Fruit fly (Drosophila melanogaster) whole organism, embryonic: ENCODE measurements around the gene CG33947.

Experiments used
- Abd-B ChIP-seq: fragments of 200-800 bp; sonication (Bioruptor generic); optimal IDR thresholded peaks from 2 replicates; lab custom pipeline; 2018; ENCODE audit warnings: missing biosample characterization, mild to moderate bottlenecking, missing genetic modification characterization, moderate library complexity
- Atf-2 ChIP-seq: fragments of 200-800 bp; sonication (Bioruptor generic); optimal IDR thresholded peaks from 2 replicates; lab custom pipeline; 2016; ENCODE audit warnings: missing biosample characterization, missing genetic modification characterization
- Atf6 ChIP-seq: fragments of 200-800 bp; sonication (Bioruptor generic); IDR thresholded peaks from 2 replicates; pipeline ENCODE4 v1.3.6; 2022; ENCODE audit warnings: missing biosample characterization, missing genetic modification characterization
- CG10366 ChIP-seq: fragments of 200-800 bp; sonication (Bioruptor generic); IDR thresholded peaks from 2 replicates; pipeline ENCODE4 v1.3.6; 2022; ENCODE audit warnings: missing biosample characterization, missing genetic modification characterization
- CG10431 ChIP-seq: fragments of 200-800 bp; sonication (Bioruptor generic); optimal IDR thresholded peaks from 3 replicates; lab custom pipeline; 2018; ENCODE audit warnings: missing biosample characterization, mild to moderate bottlenecking, missing genetic modification characterization
- CG11085 ChIP-seq: fragments of 200-800 bp; sonication (Bioruptor generic); IDR thresholded peaks from 2 replicates; pipeline ENCODE4 v1.3.6; 2022; ENCODE audit warnings: missing biosample characterization, missing genetic modification characterization
- CG11093 ChIP-seq: fragments of 200-800 bp; sonication (Bioruptor generic); IDR thresholded peaks from 3 replicates; pipeline ENCODE4 v1.3.6; 2022; ENCODE audit warnings: missing biosample characterization, missing genetic modification characterization
- CG12155 ChIP-seq: fragments of 200-800 bp; sonication (Bioruptor generic); optimal IDR thresholded peaks from 3 replicates; lab custom pipeline; 2016; ENCODE audit warnings: missing biosample characterization, missing genetic modification characterization
- CG13123 ChIP-seq: fragments of 200-800 bp; sonication (Bioruptor generic); optimal IDR thresholded peaks from 2 replicates; lab custom pipeline; 2016; ENCODE audit warnings: missing biosample characterization, missing genetic modification characterization
- CG13296 ChIP-seq: fragments of 200-800 bp; sonication (Bioruptor generic); optimal IDR thresholded peaks from 3 replicates; lab custom pipeline; 2018; ENCODE audit warnings: missing biosample characterization, mild to moderate bottlenecking, missing genetic modification characterization
- CG16813 ChIP-seq: fragments of 200-800 bp; sonication (Bioruptor generic); IDR thresholded peaks from 3 replicates; pipeline ENCODE4 v1.3.6; 2022; ENCODE audit warnings: missing biosample characterization, missing genetic modification characterization; ENCODE audit not compliant: partially characterized antibody
- CG16863 ChIP-seq: fragments of 200-800 bp; sonication (Bioruptor generic); optimal IDR thresholded peaks from 3 replicates; lab custom pipeline; 2016; ENCODE audit warnings: missing biosample characterization, missing genetic modification characterization
- CG17361 ChIP-seq: fragments of 200-800 bp; sonication (Bioruptor generic); IDR thresholded peaks from 3 replicates; pipeline ENCODE4 v1.3.6; 2022; ENCODE audit warnings: missing biosample characterization, missing genetic modification characterization
- CG17385 ChIP-seq: fragments of 200-800 bp; sonication (Bioruptor generic); optimal IDR thresholded peaks from 3 replicates; lab custom pipeline; 2018; ENCODE audit warnings: missing biosample characterization, mild to moderate bottlenecking, missing genetic modification characterization
- CG1792 ChIP-seq: fragments of 200-800 bp; sonication (Bioruptor generic); optimal IDR thresholded peaks from 2 replicates; lab custom pipeline; 2016; ENCODE audit warnings: missing biosample characterization, missing genetic modification characterization
- CG18599 ChIP-seq: fragments of 200-800 bp; sonication (Bioruptor generic); optimal IDR thresholded peaks from 3 replicates; lab custom pipeline; 2017; ENCODE audit warnings: missing biosample characterization, missing genetic modification characterization, mild to moderate bottlenecking, moderate library complexity, missing genetic modification reagents
- CG2120 ChIP-seq: fragments of 200-800 bp; sonication (Bioruptor generic); optimal IDR thresholded peaks from 3 replicates; lab custom pipeline; 2016; ENCODE audit warnings: missing biosample characterization, missing genetic modification characterization
- CG31388 ChIP-seq: fragments of 200-800 bp; sonication (Bioruptor generic); optimal IDR thresholded peaks from 2 replicates; lab custom pipeline; 2016; ENCODE audit warnings: missing biosample characterization, missing genetic modification characterization
- CG32772 ChIP-seq: fragments of 200-800 bp; sonication (Bioruptor generic); IDR thresholded peaks from 2 replicates; pipeline ENCODE4 v1.3.6; 2022; ENCODE audit warnings: missing biosample characterization, missing genetic modification characterization
- CG3995 ChIP-seq: fragments of 200-800 bp; sonication (Bioruptor generic); optimal IDR thresholded peaks from 3 replicates; lab custom pipeline; 2016; ENCODE audit warnings: missing biosample characterization, missing genetic modification characterization
- CG4404 ChIP-seq: fragments of 200-800 bp; sonication (Bioruptor generic); IDR thresholded peaks from 2 replicates; pipeline ENCODE4 v1.3.6; 2022; ENCODE audit warnings: missing biosample characterization, missing genetic modification characterization
- CG4707 ChIP-seq: fragments of 200-800 bp; sonication (Bioruptor generic); optimal IDR thresholded peaks from 2 replicates; lab custom pipeline; 2018; ENCODE audit warnings: missing biosample characterization, mild to moderate bottlenecking, missing genetic modification characterization, moderate library complexity
- CG7839 ChIP-seq: fragments of 200-800 bp; sonication (Bioruptor generic); optimal IDR thresholded peaks from 3 replicates; lab custom pipeline; 2018; ENCODE audit warnings: missing biosample characterization, mild to moderate bottlenecking, missing genetic modification characterization, moderate library complexity
- MTF-1 ChIP-seq: fragments of 200-800 bp; sonication (Bioruptor generic); optimal IDR thresholded peaks from 2 replicates; lab custom pipeline; 2018; ENCODE audit warnings: missing biosample characterization, mild to moderate bottlenecking, missing genetic modification characterization, borderline replicate concordance
- Mad ChIP-seq: fragments of 200-800 bp; sonication (Bioruptor generic); optimal IDR thresholded peaks from 2 replicates; lab custom pipeline; 2016; ENCODE audit warnings: missing biosample characterization, missing genetic modification characterization
- Max ChIP-seq: fragments of 200-800 bp; sonication (Bioruptor generic); optimal IDR thresholded peaks from 2 replicates; lab custom pipeline; 2016; ENCODE audit warnings: missing biosample characterization, mild to moderate bottlenecking, missing genetic modification characterization
- Med ChIP-seq: fragments of 200-800 bp; sonication (Bioruptor generic); peaks from one replicate; lab custom pipeline; 2016; ENCODE audit warnings: missing biosample characterization, missing genetic modification characterization, mild to moderate bottlenecking, inconsistent platforms, moderate library complexity
- NC2α ChIP-seq: fragments of 200-800 bp; sonication (Bioruptor generic); optimal IDR thresholded peaks from 2 replicates; lab custom pipeline; 2016; ENCODE audit warnings: missing biosample characterization, missing genetic modification characterization
- Oli ChIP-seq: fragments of 200-800 bp; sonication (Bioruptor generic); optimal IDR thresholded peaks from 2 replicates; lab custom pipeline; 2018; ENCODE audit warnings: missing biosample characterization, mild to moderate bottlenecking, missing genetic modification characterization, moderate library complexity
- Ravus ChIP-seq: fragments of 200-800 bp; sonication (Bioruptor generic); IDR thresholded peaks from 2 replicates; pipeline ENCODE4 v1.3.6; 2022; ENCODE audit warnings: missing biosample characterization, missing genetic modification characterization
- Six4 ChIP-seq: fragments of 200-800 bp; sonication (Bioruptor generic); optimal IDR thresholded peaks from 2 replicates; lab custom pipeline; 2016; ENCODE audit warnings: missing biosample characterization, missing genetic modification characterization
- TFAM ChIP-seq: fragments of 200-800 bp; sonication (Bioruptor generic); optimal IDR thresholded peaks from 2 replicates; lab custom pipeline; 2017; ENCODE audit warnings: missing biosample characterization, missing genetic modification characterization, inconsistent platforms
- cad ChIP-seq: fragments of >200 bp; optimal IDR thresholded peaks from 2 replicates; lab custom pipeline; 2017; ENCODE audit warnings: missing biosample characterization, missing genetic modification characterization
- corto ChIP-seq: fragments of 200-800 bp; sonication (Bioruptor generic); optimal IDR thresholded peaks from 2 replicates; lab custom pipeline; 2016; ENCODE audit warnings: missing biosample characterization, mild to moderate bottlenecking, missing genetic modification characterization, moderate library complexity
- fd64A ChIP-seq: fragments of 200-800 bp; sonication (Bioruptor generic); optimal IDR thresholded peaks from 3 replicates; lab custom pipeline; 2018; ENCODE audit warnings: missing biosample characterization, mild to moderate bottlenecking, missing genetic modification characterization
- fu2 ChIP-seq: fragments of 200-800 bp; sonication (Bioruptor generic); optimal IDR thresholded peaks from 2 replicates; lab custom pipeline; 2016; ENCODE audit warnings: missing biosample characterization, missing genetic modification characterization
- gce ChIP-seq: fragments of 200-800 bp; sonication (Bioruptor generic); IDR thresholded peaks from 3 replicates; pipeline ENCODE4 v1.3.6; 2022; ENCODE audit warnings: missing biosample characterization, missing genetic modification characterization
- jing ChIP-seq: fragments of 200-800 bp; sonication (Bioruptor generic); optimal IDR thresholded peaks from 2 replicates; lab custom pipeline; 2018; ENCODE audit warnings: missing biosample characterization, mild to moderate bottlenecking, missing genetic modification characterization
- ken ChIP-seq: fragments of 200-800 bp; sonication (Bioruptor generic); IDR thresholded peaks from 3 replicates; pipeline ENCODE4 v1.3.6; 2022; ENCODE audit warnings: missing biosample characterization, missing genetic modification characterization
- lov ChIP-seq, 2 experiments: fragments of 200-800 bp in 1 of 2; fragments of >200 bp in 1 of 2; sonication (Bioruptor generic) in 1 of 2; IDR thresholded peaks in 1 of 2; optimal IDR thresholded peaks in 1 of 2; 2 replicates in 1 of 2; 3 replicates in 1 of 2; pipeline versions ENCODE4 v1.3.6 to Lab custom; 2017 to 2022; ENCODE audit warnings: missing biosample characterization in 1 of 2, missing genetic modification characterization in 1 of 2
- nau ChIP-seq: fragments of 200-800 bp; sonication (Bioruptor generic); optimal IDR thresholded peaks from 3 replicates; lab custom pipeline; 2017; ENCODE audit warnings: missing biosample characterization, mild to moderate bottlenecking, missing genetic modification characterization, missing genetic modification reagents
- prd ChIP-seq, 3 experiments: fragments of >200 bp in 2 of 3; fragments of 200-800 bp in 1 of 3; sonication (Bioruptor generic) in 1 of 3; optimal IDR thresholded peaks in 2 of 3; IDR thresholded peaks in 1 of 3; 2 replicates in 2 of 3; 3 replicates in 1 of 3; pipeline versions ENCODE4 v1.3.6 to Lab custom; 2017 to 2022; ENCODE audit warnings: missing biosample characterization in 1 of 3, missing genetic modification characterization in 1 of 3
- ro ChIP-seq: fragments of 200-800 bp; sonication (Bioruptor generic); IDR thresholded peaks from 2 replicates; pipeline ENCODE4 v1.3.6; 2022; ENCODE audit warnings: missing biosample characterization, missing genetic modification characterization
- schlank ChIP-seq: fragments of 200-800 bp; sonication (Bioruptor generic); optimal IDR thresholded peaks from 2 replicates; lab custom pipeline; 2018; ENCODE audit warnings: missing biosample characterization, mild to moderate bottlenecking, missing genetic modification characterization
- sd ChIP-seq: fragments of 200-800 bp; sonication (Bioruptor generic); optimal IDR thresholded peaks from 3 replicates; lab custom pipeline; 2018; ENCODE audit warnings: missing biosample characterization, mild to moderate bottlenecking, missing genetic modification characterization, moderate library complexity
- shn ChIP-seq: fragments of 200-800 bp; sonication (Bioruptor generic); optimal IDR thresholded peaks from 3 replicates; lab custom pipeline; 2016; ENCODE audit warnings: missing biosample characterization, missing genetic modification characterization
- so ChIP-seq: fragments of 200-800 bp; sonication (Bioruptor generic); IDR thresholded peaks from 3 replicates; pipeline ENCODE4 v1.3.6; 2022; ENCODE audit warnings: missing biosample characterization, missing genetic modification characterization
- toy ChIP-seq: fragments of 200-800 bp; sonication (Bioruptor generic); IDR thresholded peaks from 2 replicates; pipeline ENCODE4 v1.3.6; 2022; ENCODE audit warnings: missing biosample characterization, missing genetic modification characterization
- yki ChIP-seq: fragments of >200 bp; optimal IDR thresholded peaks from 3 replicates; lab custom pipeline; 2018

CG33947 gene

DNA sequence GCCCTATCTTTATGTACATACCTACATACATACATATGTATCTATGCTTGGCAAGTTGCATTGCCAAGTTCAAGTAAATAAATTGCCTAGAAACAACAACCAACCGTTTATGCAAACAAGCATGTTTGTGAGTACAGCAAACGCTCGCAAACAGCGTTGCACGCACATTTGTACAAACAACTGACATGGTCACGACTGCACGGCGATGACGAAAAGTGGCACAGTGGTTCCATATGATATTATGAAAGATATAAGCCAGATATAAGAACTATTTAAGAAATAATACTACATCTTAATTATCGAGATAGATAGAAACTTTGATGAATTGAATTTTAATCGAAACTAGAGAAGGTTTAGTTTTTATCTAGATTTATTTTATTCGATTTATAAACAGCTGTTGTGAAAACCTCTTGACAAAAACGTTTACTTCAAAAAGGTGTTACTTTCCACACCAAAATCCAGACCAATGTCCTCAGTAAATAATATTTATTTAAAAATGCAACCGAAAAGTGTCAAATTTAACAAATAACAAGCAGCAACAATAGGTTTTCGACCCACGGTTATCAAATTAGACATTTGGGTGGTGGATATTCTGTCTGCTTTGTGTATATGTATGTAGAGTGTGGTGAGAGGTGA lies 6.4 kb upstream of the CG33947 start (continued):
- TF ChIP-seq CG32772 (peak; percentile 59), CG12155 (GFP tag; lab: Kevin White, UChicago) (peak; percentile 84), corto (GFP tag; lab: Kevin White, UChicago) (peak; percentile 49), sd (tag; lab: Kevin White, UChicago) (peak; percentile 73), yki (lab: Kevin White, UChicago) (no peak), prd (optimal IDR thresholded peaks at IDR 0.05; lab: Kevin White, UChicago) (no peak), prd (GFP tag; IDR thresholded peaks at IDR 0.05; lab: Robert Waterston, UW) (peak; percentile 85), Atf-2 (GFP tag; lab: Kevin White, UChicago) (peak; percentile 88), CG10431 (GFP tag; lab: Kevin White, UChicago) (peak; percentile 68), schlank (tag; lab: Kevin White, UChicago) (no peak), CG17361 (peak; percentile 98), nau (peak; percentile 93), Med (GFP tag; lab: Kevin White, UChicago) (peak; percentile 86), toy (GFP tag; lab: Robert Waterston, UW) (0 out of 2 replicates have a peak, but pooled peaks have one; percentile 8), CG17385 (GFP tag; lab: Kevin White, UChicago) (peak; percentile 91), Six4 (GFP tag; lab: Kevin White, UChicago) (peak; percentile 92), CG4707 (GFP tag; lab: Kevin White, UChicago) (peak; percentile 57), CG7839 (tag; lab: Kevin White, UChicago) (peak; percentile 97), CG2120 (peak; percentile 76), fd64A (GFP tag; lab: Kevin White, UChicago) (peak; percentile 45), Mad (GFP tag; lab: Kevin White, UChicago) (peak; percentile 77), Max (GFP tag; lab: Kevin White, UChicago) (peak; percentile 93), Ravus (GFP tag; lab: Robert Waterston, UW) (no peak; the same call in none of the 2 replicates), CG10366 (GFP tag; lab: Robert Waterston, UW) (peak; percentile 68; the same call in 1 of the 2 replicates), CG11093 (GFP tag; lab: Robert Waterston, UW) (peak; percentile 72), jing (peak; percentile 79), Atf6 (GFP tag; lab: Robert Waterston, UW) (peak; percentile 83; the same call in 1 of the 2 replicates), MTF-1 (GFP tag; lab: Kevin White, UChicago) (peak; percentile 76), CG18599 (GFP tag; lab: Kevin White, UChicago) (peak; percentile 85), TFAM (no peak), CG13296 (GFP tag; lab: Kevin White, UChicago) (peak; percentile 90), ken (no peak), CG11085 (GFP tag; lab: Robert Waterston, UW) (no peak), CG16813 (GFP tag; lab: Robert Waterston, UW) (peak; percentile 49; the same call in 1 of the 3 replicates), CG3995 (no peak), cad (no peak), ro (GFP tag; lab: Robert Waterston, UW) (peak; percentile 71; the same call in 1 of the 2 replicates), NC2α (GFP tag; lab: Kevin White, UChicago) (peak; percentile 87), so (GFP tag; lab: Robert Waterston, UW) (peak; percentile 91), Abd-B (peak; percentile 79), shn (GFP tag; lab: Kevin White, UChicago) (peak; percentile 67), CG13123 (GFP tag; lab: Kevin White, UChicago) (peak; percentile 75), CG4404 (GFP tag; lab: Robert Waterston, UW) (peak; percentile 65), CG31388 (GFP tag; lab: Kevin White, UChicago) (peak; percentile 81), lov (optimal IDR thresholded peaks at IDR 0.05; lab: Kevin White, UChicago) (no peak), lov (GFP tag; IDR thresholded peaks at IDR 0.05; lab: Robert Waterston, UW) (peak; percentile 82), Oli (tag; lab: Kevin White, UChicago) (peak; percentile 97), CG16863 (GFP tag; lab: Kevin White, UChicago) (peak; percentile 87), CG1792 (GFP tag; lab: Kevin White, UChicago) (peak; percentile 77), gce (peak; percentile 59), fu2 (peak; percentile 51)
